Worm (Caenorhabditis elegans): Measurements from ENCODE around the gene ZK105.5.

DNA sequence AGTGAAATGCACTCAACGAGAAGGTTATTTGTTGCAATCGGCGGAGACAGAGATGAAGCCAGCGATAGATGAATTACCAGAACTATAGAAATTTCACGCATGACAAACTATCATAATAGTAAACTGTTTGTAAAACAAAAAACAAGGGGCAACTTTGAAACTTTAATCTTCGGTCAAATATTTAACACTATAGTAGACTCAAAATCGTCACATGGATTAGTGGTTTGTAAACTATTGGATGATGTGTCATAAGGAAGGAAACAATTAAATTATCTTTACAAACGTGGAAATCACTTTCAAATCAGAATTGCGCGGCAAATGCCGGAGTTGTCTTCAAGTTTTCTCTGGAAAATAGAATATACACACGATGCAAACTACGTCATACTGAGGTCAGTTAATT lies at the start of gene ZK105.5:
- no peak for TF ChIP-seq ces-1 (GFP tag; optimal IDR thresholded peaks at IDR 0.05)
- no peak for TF ChIP-seq aly-2 (tag; optimal IDR thresholded peaks at IDR 0.05)
- TF ChIP-seq elt-3 (tag; optimal IDR thresholded peaks at IDR 0.05), result no peak
- no peak for TF ChIP-seq mdl-1 (tag; optimal IDR thresholded peaks at IDR 0.05)
- no peak for TF ChIP-seq swsn-7 (tag; optimal IDR thresholded peaks at IDR 0.05)
- TF ChIP-seq egl-27 (tag; optimal IDR thresholded peaks at IDR 0.05), result no peak
- TF ChIP-seq dpl-1 (GFP tag; optimal IDR thresholded peaks at IDR 0.05), result no peak
- TF ChIP-seq nhr-84 (tag; optimal IDR thresholded peaks at IDR 0.05), result no peak
- no peak for TF ChIP-seq ceh-82 (tag; optimal IDR thresholded peaks at IDR 0.05)
- TF ChIP-seq nhr-71 (tag; optimal IDR thresholded peaks at IDR 0.05), result no peak
- no peak for TF ChIP-seq ceh-8 (GFP tag; optimal IDR thresholded peaks at IDR 0.05)
- no peak for TF ChIP-seq sptf-1 (tag; optimal IDR thresholded peaks at IDR 0.05)
- TF ChIP-seq zip-4 (GFP tag; optimal IDR thresholded peaks at IDR 0.05), result no peak
- TF ChIP-seq unc-62 (GFP tag; optimal IDR thresholded peaks at IDR 0.05), result no peak
